Worm (Caenorhabditis elegans) whole organism, young adult: Measurements from ENCODE around the gene trx-2.

Experiments
- B0336.3 ChIP-seq: fragments of 200-800 bp; sonication (Bioruptor generic); IDR thresholded peaks from 2 replicates; pipeline ENCODE4 v1.3.6; 2022; ENCODE audit warnings: missing genetic modification characterization, missing compliant biosample characterization
- C17E4.6 ChIP-seq: fragments of 200-800 bp; sonication (Bioruptor generic); IDR thresholded peaks from 2 replicates; pipeline ENCODE4 v1.3.6; 2022; ENCODE audit warnings: missing genetic modification reagents, missing genetic modification characterization, missing compliant biosample characterization
- F10E7.11 ChIP-seq: sonication (generic microtip); optimal IDR thresholded peaks from 2 replicates; lab custom pipeline; 2017; ENCODE audit warnings: mild to moderate bottlenecking, missing genetic modification characterization, moderate library complexity, missing compliant biosample characterization
- F33H1.4 ChIP-seq: fragments of 200-800 bp; sonication (Bioruptor generic); IDR thresholded peaks from 2 replicates; pipeline ENCODE4 v1.3.6; 2022; ENCODE audit warnings: missing genetic modification reagents, missing genetic modification characterization, missing compliant biosample characterization
- F37B4.10 ChIP-seq: fragments of 200-800 bp; sonication (Bioruptor generic); IDR thresholded peaks from 2 replicates; pipeline ENCODE4 v1.3.6; 2022; ENCODE audit warnings: missing genetic modification characterization, missing compliant biosample characterization
- F39B2.1 ChIP-seq: fragments of 200-800 bp; sonication (Bioruptor generic); IDR thresholded peaks from 2 replicates; pipeline ENCODE4 v1.3.6; 2022; ENCODE audit warnings: missing genetic modification reagents, missing genetic modification characterization, missing compliant biosample characterization
- F49E8.2 ChIP-seq: sonication (generic microtip); optimal IDR thresholded peaks from 3 replicates; lab custom pipeline; 2017; ENCODE audit warnings: missing genetic modification characterization, mild to moderate bottlenecking, missing compliant biosample characterization, antibody characterized with exemption, moderate library complexity; ENCODE audit not compliant: insufficient read depth
- K12H6.12 ChIP-seq: fragments of 200-800 bp; sonication (Bioruptor generic); optimal IDR thresholded peaks from 2 replicates; lab custom pipeline; 2018; ENCODE audit warnings: mild to moderate bottlenecking, missing genetic modification characterization, missing compliant biosample characterization
- T26A5.8 ChIP-seq: sonication (generic microtip); optimal IDR thresholded peaks from 2 replicates; lab custom pipeline; 2016; ENCODE audit warnings: missing genetic modification characterization, missing compliant biosample characterization
- Y53F4B.3 ChIP-seq: fragments of 200-800 bp; sonication (Bioruptor generic); IDR thresholded peaks from 2 replicates; pipeline ENCODE4 v1.3.6; 2022; ENCODE audit warnings: missing genetic modification reagents, missing genetic modification characterization, missing compliant biosample characterization
- Y79H2A.3 ChIP-seq: fragments of 200-800 bp; sonication (Bioruptor generic); conservative IDR thresholded peaks from 2 replicates; pipeline ENCODE4 v1.3.6; 2022; ENCODE audit warnings: missing genetic modification reagents, missing genetic modification characterization, missing compliant biosample characterization
- Y95B8A.8 ChIP-seq: fragments of 200-800 bp; sonication (Bioruptor generic); IDR thresholded peaks from 2 replicates; pipeline ENCODE4 v1.3.6; 2022; ENCODE audit warnings: missing genetic modification reagents, missing genetic modification characterization, missing compliant biosample characterization
- aptf-3 ChIP-seq: fragments of 200-800 bp; sonication (Bioruptor generic); IDR thresholded peaks from 2 replicates; pipeline ENCODE4 v1.3.6; 2022; ENCODE audit warnings: missing genetic modification characterization, missing compliant biosample characterization
- attf-3 ChIP-seq: fragments of 200-800 bp; sonication (Bioruptor generic); conservative IDR thresholded peaks from 2 replicates; pipeline ENCODE4 v1.3.6; 2022; ENCODE audit warnings: missing genetic modification reagents, missing genetic modification characterization, missing compliant biosample characterization
- attf-6 ChIP-seq: fragments of 200-800 bp; sonication (Bioruptor generic); IDR thresholded peaks from 2 replicates; pipeline ENCODE4 v1.3.6; 2022; ENCODE audit warnings: missing genetic modification reagents, missing genetic modification characterization, missing compliant biosample characterization
- bed-2 ChIP-seq: fragments of 200-800 bp; sonication (Bioruptor generic); IDR thresholded peaks from 2 replicates; pipeline ENCODE4 v1.3.6; 2022; ENCODE audit warnings: missing genetic modification reagents, missing genetic modification characterization, missing compliant biosample characterization
- ccch-3 ChIP-seq: fragments of 200-800 bp; sonication (Bioruptor generic); optimal IDR thresholded peaks from 2 replicates; lab custom pipeline; 2018; ENCODE audit warnings: mild to moderate bottlenecking, missing genetic modification characterization, missing compliant biosample characterization
- cebp-1 ChIP-seq, 2 experiments: fragments of 200-800 bp in 1 of 2; sonication (Bioruptor generic) in 1 of 2; sonication (generic microtip) in 1 of 2; IDR thresholded peaks in 1 of 2; optimal IDR thresholded peaks in 1 of 2; 2 replicates each; pipeline versions ENCODE4 v1.3.6 to Lab custom; 2017 to 2022; ENCODE audit warnings: missing compliant biosample characterization in 2 of 2, missing genetic modification characterization in 2 of 2, mild to moderate bottlenecking in 1 of 2, missing genetic modification reagents in 1 of 2, moderate library complexity in 1 of 2
- chd-7 ChIP-seq: sonication (generic microtip); optimal IDR thresholded peaks from 2 replicates; lab custom pipeline; 2016; ENCODE audit warnings: mild to moderate bottlenecking, missing genetic modification characterization, moderate library complexity, missing compliant biosample characterization
- die-1 ChIP-seq: sonication (generic microtip); optimal IDR thresholded peaks from 2 replicates; lab custom pipeline; 2016; ENCODE audit warnings: missing genotype, mild to moderate bottlenecking, missing genetic modification characterization, missing compliant biosample characterization
- dpff-1 ChIP-seq: sonication (generic microtip); optimal IDR thresholded peaks from 2 replicates; lab custom pipeline; 2017; ENCODE audit warnings: mild to moderate bottlenecking, missing genetic modification characterization, missing compliant biosample characterization
- egl-18 ChIP-seq: fragments of 200-800 bp; sonication (Bioruptor generic); IDR thresholded peaks from 2 replicates; pipeline ENCODE4 v1.3.6; 2022; ENCODE audit warnings: missing genetic modification reagents, missing genetic modification characterization, missing compliant biosample characterization
- egl-44 ChIP-seq: fragments of 200-800 bp; sonication (Bioruptor generic); IDR thresholded peaks from 2 replicates; pipeline ENCODE4 v1.3.6; 2022; ENCODE audit warnings: missing genetic modification reagents, missing genetic modification characterization, missing compliant biosample characterization
- hlh-12 ChIP-seq: sonication (generic microtip); optimal IDR thresholded peaks from 2 replicates; lab custom pipeline; 2016; ENCODE audit warnings: missing genetic modification characterization, missing compliant biosample characterization
- hmg-1.2 ChIP-seq: fragments of 200-800 bp; sonication (Bioruptor generic); IDR thresholded peaks from 2 replicates; pipeline ENCODE4 v1.3.6; 2022; ENCODE audit warnings: missing genetic modification reagents, missing genetic modification characterization, missing compliant biosample characterization
- hmg-20 ChIP-seq: fragments of 200-800 bp; sonication (Bioruptor generic); IDR thresholded peaks from 2 replicates; pipeline ENCODE4 v1.3.6; 2022; ENCODE audit warnings: missing genetic modification reagents, missing genetic modification characterization, missing compliant biosample characterization
- hsf-1 ChIP-seq: fragments of 200-800 bp; sonication (Bioruptor generic); IDR thresholded peaks from 2 replicates; pipeline ENCODE4 v1.3.6; 2022; ENCODE audit warnings: missing genetic modification reagents, missing genetic modification characterization, missing compliant biosample characterization
- lin-35 ChIP-seq, 3 experiments: fragments of 150-350 bp in 2 of 3; sonication (generic microtip) in 1 of 3; optimal IDR thresholded peaks; 2 replicates each; lab custom pipeline; 2014 to 2018; ENCODE audit warnings: missing biosample characterization in 3 of 3, missing genetic modification characterization in 3 of 3, missing genetic modification reagents in 3 of 3
- lin-40 ChIP-seq: sonication (generic microtip); optimal IDR thresholded peaks from 2 replicates; lab custom pipeline; 2016; ENCODE audit warnings: missing genetic modification characterization, mild to moderate bottlenecking, missing compliant biosample characterization, missing genotype, missing genetic modification reagents
- lin-54 ChIP-seq: fragments of 200-800 bp; sonication (Bioruptor generic); optimal IDR thresholded peaks from 2 replicates; lab custom pipeline; 2018; ENCODE audit warnings: mild to moderate bottlenecking, missing genetic modification characterization, missing compliant biosample characterization
- lsl-1 ChIP-seq: fragments of 200-800 bp; sonication (Bioruptor generic); optimal IDR thresholded peaks from 2 replicates; lab custom pipeline; 2018; ENCODE audit warnings: mild to moderate bottlenecking, missing genetic modification characterization, moderate library complexity, missing compliant biosample characterization
- madf-6 ChIP-seq: fragments of 200-800 bp; sonication (Bioruptor generic); IDR thresholded peaks from 2 replicates; pipeline ENCODE4 v1.3.6; 2022; ENCODE audit warnings: missing genetic modification reagents, missing genetic modification characterization, missing compliant biosample characterization
- mcd-1 ChIP-seq: fragments of 200-800 bp; sonication (Bioruptor generic); IDR thresholded peaks from 2 replicates; pipeline ENCODE4 v1.3.6; 2022; ENCODE audit warnings: missing genetic modification reagents, missing genetic modification characterization, missing compliant biosample characterization
- mel-28 ChIP-seq: sonication (generic microtip); optimal IDR thresholded peaks from 2 replicates; lab custom pipeline; 2016; ENCODE audit warnings: borderline replicate concordance, mild to moderate bottlenecking, missing genetic modification characterization, missing compliant biosample characterization
- nfya-2 ChIP-seq: fragments of 200-800 bp; sonication (Bioruptor generic); IDR thresholded peaks from 2 replicates; pipeline ENCODE4 v1.3.6; 2022; ENCODE audit warnings: missing genetic modification reagents, missing genetic modification characterization, missing compliant biosample characterization
- nhr-27 ChIP-seq: fragments of 200-800 bp; sonication (Bioruptor generic); optimal IDR thresholded peaks from 2 replicates; lab custom pipeline; 2018; ENCODE audit warnings: mild to moderate bottlenecking, missing genetic modification characterization, moderate library complexity, missing compliant biosample characterization
- pbrm-1 ChIP-seq: fragments of 200-800 bp; sonication (Bioruptor generic); IDR thresholded peaks from 2 replicates; pipeline ENCODE4 v1.3.6; 2022; ENCODE audit warnings: missing genetic modification reagents, missing genetic modification characterization, missing compliant biosample characterization
- repo-1 ChIP-seq: sonication (generic microtip); optimal IDR thresholded peaks from 2 replicates; lab custom pipeline; 2017; ENCODE audit warnings: mild to moderate bottlenecking, missing genetic modification characterization, missing compliant biosample characterization
- sdz-38 ChIP-seq: sonication (generic microtip); optimal IDR thresholded peaks from 2 replicates; lab custom pipeline; 2016; ENCODE audit warnings: missing genotype, missing genetic modification characterization, missing compliant biosample characterization
- sea-2 ChIP-seq: fragments of 200-800 bp; sonication (Bioruptor generic); IDR thresholded peaks from 2 replicates; pipeline ENCODE4 v1.3.6; 2022; ENCODE audit warnings: missing genetic modification characterization, missing compliant biosample characterization
- snpc-1.3 ChIP-seq: sonication (generic microtip); optimal IDR thresholded peaks from 2 replicates; lab custom pipeline; 2017; ENCODE audit warnings: missing genetic modification characterization, mild to moderate bottlenecking, missing compliant biosample characterization, antibody characterized with exemption, moderate library complexity, missing genotype, missing genetic modification reagents; ENCODE audit not compliant: insufficient read depth
- snpc-3.4 ChIP-seq: sonication (generic microtip); optimal IDR thresholded peaks from 2 replicates; lab custom pipeline; 2017; ENCODE audit warnings: missing genetic modification characterization, mild to moderate bottlenecking, missing compliant biosample characterization, antibody characterized with exemption, moderate library complexity, missing genotype, missing genetic modification reagents
- snpc-4 ChIP-seq, 5 experiments: fragments of 150-350 bp in 1 of 5; sonication (generic microtip) in 4 of 5; optimal IDR thresholded peaks; 2 replicates each; lab custom pipeline; 2014 to 2018; ENCODE audit warnings: missing genetic modification characterization in 5 of 5, missing biosample characterization in 3 of 5, antibody characterized with exemption in 2 of 5, mild to moderate bottlenecking in 2 of 5, missing compliant biosample characterization in 2 of 5, missing genotype in 2 of 5, moderate library complexity in 2 of 5, missing genetic modification reagents in 1 of 5
- tlf-1 ChIP-seq: fragments of 200-800 bp; sonication (Bioruptor generic); optimal IDR thresholded peaks from 2 replicates; lab custom pipeline; 2018; ENCODE audit warnings: mild to moderate bottlenecking, missing genetic modification characterization, missing compliant biosample characterization
- unc-130 ChIP-seq: sonication (generic microtip); optimal IDR thresholded peaks from 2 replicates; lab custom pipeline; 2016; ENCODE audit warnings: missing genetic modification reagents, missing genetic modification characterization, missing compliant biosample characterization
- ztf-18 ChIP-seq: sonication (generic microtip); optimal IDR thresholded peaks from 2 replicates; lab custom pipeline; 2016; ENCODE audit warnings: missing genotype, mild to moderate bottlenecking, missing genetic modification characterization, missing compliant biosample characterization
- ztf-3 ChIP-seq: fragments of 200-800 bp; sonication (Bioruptor generic); optimal IDR thresholded peaks from 2 replicates; lab custom pipeline; 2018; ENCODE audit warnings: mild to moderate bottlenecking, missing genetic modification characterization, missing compliant biosample characterization

Gene trx-2

ce11 chrV:10361830-10362397 lies 47.4 kb downstream of the trx-2 start, which contains the start of gene cash-1 (continued):
- TF ChIP-seq egl-18 (GFP tag; lab: Robert Waterston, UW) (no peak), F49E8.2 (tag; lab: Kevin White, UChicago) (peak; percentile 51), hmg-20 (no peak), T26A5.8 (tag; lab: Kevin White, UChicago) (no peak), snpc-1.3 (tag; lab: Kevin White, UChicago) (no peak), hmg-1.2 (GFP tag; lab: Robert Waterston, UW) (peak; percentile 52; the same call in 1 of the 2 replicates), lin-40 (tag; lab: Kevin White, UChicago) (peak; percentile 41), hsf-1 (GFP tag; lab: Robert Waterston, UW) (no peak), ztf-18 (tag; lab: Kevin White, UChicago) (peak; percentile 51), F10E7.11 (tag; lab: Kevin White, UChicago) (no peak), Y95B8A.8 (GFP tag; lab: Robert Waterston, UW) (peak; percentile 56; the same call in 1 of the 2 replicates), snpc-3.4 (peak; percentile 20), chd-7 (no peak), madf-6 (peak; percentile 85), F37B4.10 (no peak), attf-3 (no peak), dpff-1 (tag; lab: Kevin White, UChicago) (no peak), pbrm-1 (GFP tag; lab: Robert Waterston, UW) (peak; percentile 37; the same call in 1 of the 2 replicates), cebp-1 (GFP tag; IDR thresholded peaks at IDR 0.05; lab: Robert Waterston, UW) (peak; percentile 45; the same call in 1 of the 2 replicates), cebp-1 (tag; optimal IDR thresholded peaks at IDR 0.05; lab: Kevin White, UChicago) (peak; percentile 58), ztf-3 (GFP tag; lab: Kevin White, UChicago) (no peak), mel-28 (tag; lab: Kevin White, UChicago) (no peak), nfya-2 (no peak), unc-130 (GFP tag; lab: Kevin White, UChicago) (no peak), snpc-4 (GFP tag; optimal IDR thresholded peaks at IDR 0.05; lab: Kevin White, UChicago) (no peak), snpc-4 (tag; optimal IDR thresholded peaks at IDR 0.05; lab: Kevin White, UChicago) (peak in 3 of 4 experiments; percentile 43 to 64 (median 52)), egl-44 (GFP tag; lab: Robert Waterston, UW) (no peak), mcd-1 (GFP tag; lab: Robert Waterston, UW) (peak; percentile 86), nhr-27 (tag; lab: Kevin White, UChicago) (no peak), lsl-1 (GFP tag; lab: Kevin White, UChicago) (peak; percentile 69), hlh-12 (no peak), K12H6.12 (tag; lab: Kevin White, UChicago) (peak; percentile 36), F39B2.1 (GFP tag; lab: Robert Waterston, UW) (no peak), tlf-1 (GFP tag; lab: Kevin White, UChicago) (peak; percentile 66), lin-35 (GFP tag; optimal IDR thresholded peaks at IDR 0.05; lab: Kevin White, UChicago) (peak in 1 of 3 experiments; percentile 42), ccch-3 (GFP tag; lab: Kevin White, UChicago) (no peak), aptf-3 (GFP tag; lab: Robert Waterston, UW) (no peak), bed-2 (GFP tag; lab: Robert Waterston, UW) (no peak), sea-2 (GFP tag; lab: Robert Waterston, UW) (no peak), lin-54 (GFP tag; lab: Kevin White, UChicago) (peak; percentile 83), repo-1 (tag; lab: Kevin White, UChicago) (no peak), Y53F4B.3 (GFP tag; lab: Robert Waterston, UW) (no peak), C17E4.6 (GFP tag; lab: Robert Waterston, UW) (no peak), B0336.3 (GFP tag; lab: Robert Waterston, UW) (no peak), Y79H2A.3 (GFP tag; lab: Robert Waterston, UW) (no peak), sdz-38 (tag; lab: Kevin White, UChicago) (no peak), die-1 (no peak), F33H1.4 (GFP tag; lab: Robert Waterston, UW) (peak; percentile 54), attf-6 (GFP tag; lab: Robert Waterston, UW) (peak; percentile 38; the same call in 1 of the 2 replicates)
